Fruit fly (Drosophila melanogaster) whole organism, embryonic: ENCODE measurements around the gene CG43077.

Experiments used
- Ada2b ChIP-seq: fragments of 200-800 bp; sonication (Bioruptor generic); IDR thresholded peaks from 2 replicates; pipeline ENCODE4 v1.3.6; 2022; ENCODE audit warnings: missing biosample characterization, missing genetic modification characterization
- Aef1 ChIP-seq: fragments of 200-800 bp; sonication (Bioruptor generic); IDR thresholded peaks from 3 replicates; pipeline ENCODE4 v1.3.6; 2022; ENCODE audit warnings: missing biosample characterization, missing genetic modification characterization
- Atf3 ChIP-seq: fragments of 200-800 bp; sonication (Bioruptor generic); optimal IDR thresholded peaks from 3 replicates; lab custom pipeline; 2016; ENCODE audit warnings: missing biosample characterization, missing genetic modification characterization
- CG10147 ChIP-seq: fragments of 200-800 bp; sonication (Bioruptor generic); optimal IDR thresholded peaks from 2 replicates; lab custom pipeline; 2019; ENCODE audit warnings: missing biosample characterization, mild to moderate bottlenecking, missing genetic modification characterization, moderate library complexity
- CG10979 ChIP-seq: fragments of 200-800 bp; sonication (Bioruptor generic); optimal IDR thresholded peaks from 2 replicates; lab custom pipeline; 2018; ENCODE audit warnings: missing biosample characterization, mild to moderate bottlenecking, missing genetic modification characterization, moderate library complexity
- CG11093 ChIP-seq: fragments of 200-800 bp; sonication (Bioruptor generic); IDR thresholded peaks from 3 replicates; pipeline ENCODE4 v1.3.6; 2022; ENCODE audit warnings: missing biosample characterization, missing genetic modification characterization
- CG13424 ChIP-seq: fragments of 200-800 bp; sonication (Bioruptor generic); optimal IDR thresholded peaks from 2 replicates; lab custom pipeline; 2019; ENCODE audit warnings: missing biosample characterization, mild to moderate bottlenecking, missing genetic modification characterization, moderate library complexity
- CG15073 ChIP-seq: fragments of 200-800 bp; sonication (Bioruptor generic); optimal IDR thresholded peaks from 2 replicates; lab custom pipeline; 2016; ENCODE audit warnings: missing biosample characterization, missing genetic modification characterization
- CG15479 ChIP-seq: fragments of 200-800 bp; sonication (Bioruptor generic); optimal IDR thresholded peaks from 3 replicates; lab custom pipeline; 2019; ENCODE audit warnings: missing biosample characterization, mild to moderate bottlenecking, missing genetic modification characterization, moderate library complexity
- CG15601 ChIP-seq: fragments of 200-800 bp; sonication (Bioruptor generic); optimal IDR thresholded peaks from 3 replicates; lab custom pipeline; 2019; ENCODE audit warnings: missing biosample characterization, mild to moderate bottlenecking, missing genetic modification characterization, moderate library complexity
- CG16779 ChIP-seq: fragments of 200-800 bp; sonication (Bioruptor generic); IDR thresholded peaks from 2 replicates; pipeline ENCODE4 v1.3.6; 2022; ENCODE audit warnings: missing biosample characterization, missing genetic modification characterization
- CG17385 ChIP-seq: fragments of 200-800 bp; sonication (Bioruptor generic); optimal IDR thresholded peaks from 3 replicates; lab custom pipeline; 2018; ENCODE audit warnings: missing biosample characterization, mild to moderate bottlenecking, missing genetic modification characterization
- CG1832 ChIP-seq: fragments of 200-800 bp; sonication (Bioruptor generic); optimal IDR thresholded peaks from 2 replicates; lab custom pipeline; 2017; ENCODE audit warnings: missing biosample characterization, mild to moderate bottlenecking, missing genetic modification characterization, inconsistent platforms
- CG18476 ChIP-seq: fragments of 200-800 bp; sonication (Bioruptor generic); optimal IDR thresholded peaks from 2 replicates; lab custom pipeline; 2016; ENCODE audit warnings: missing biosample characterization, mild to moderate bottlenecking, missing genetic modification characterization
- CG18619 ChIP-seq: fragments of 200-800 bp; sonication (Bioruptor generic); optimal IDR thresholded peaks from 3 replicates; lab custom pipeline; 2017; ENCODE audit warnings: missing biosample characterization, mild to moderate bottlenecking, missing genetic modification characterization
- CG2199 ChIP-seq: fragments of 200-800 bp; sonication (Bioruptor generic); IDR thresholded peaks from 3 replicates; pipeline ENCODE4 v1.3.6; 2022; ENCODE audit warnings: missing biosample characterization, missing genetic modification characterization
- CG2712 ChIP-seq: fragments of 200-800 bp; optimal IDR thresholded peaks from 3 replicates; lab custom pipeline; 2019; ENCODE audit warnings: missing biosample characterization, mild to moderate bottlenecking, missing genetic modification characterization, moderate library complexity
- CG32767 ChIP-seq: fragments of 200-800 bp; sonication (Bioruptor generic); IDR thresholded peaks from 2 replicates; pipeline ENCODE4 v1.3.6; 2022; ENCODE audit warnings: missing biosample characterization, missing genetic modification characterization
- CG32772 ChIP-seq: fragments of 200-800 bp; sonication (Bioruptor generic); IDR thresholded peaks from 2 replicates; pipeline ENCODE4 v1.3.6; 2022; ENCODE audit warnings: missing biosample characterization, missing genetic modification characterization
- CG4360 ChIP-seq: fragments of 200-800 bp; sonication (Bioruptor generic); IDR thresholded peaks from 2 replicates; pipeline ENCODE4 v1.3.6; 2022; ENCODE audit warnings: missing biosample characterization, missing genetic modification characterization
- CG4424 ChIP-seq: fragments of 200-800 bp; sonication (Bioruptor generic); optimal IDR thresholded peaks from 3 replicates; lab custom pipeline; 2016; ENCODE audit warnings: missing biosample characterization, missing genetic modification characterization
- CG4617 ChIP-seq: fragments of 200-800 bp; sonication (Bioruptor generic); optimal IDR thresholded peaks from 3 replicates; lab custom pipeline; 2016; ENCODE audit warnings: missing biosample characterization, missing genetic modification characterization, borderline replicate concordance
- CG9727 ChIP-seq: fragments of 200-800 bp; sonication (Bioruptor generic); optimal IDR thresholded peaks from 3 replicates; lab custom pipeline; 2017; ENCODE audit warnings: missing biosample characterization, mild to moderate bottlenecking, missing genetic modification characterization
- CG9876 ChIP-seq: fragments of 200-800 bp; sonication (Bioruptor generic); optimal IDR thresholded peaks from 2 replicates; lab custom pipeline; 2016; ENCODE audit warnings: missing biosample characterization, missing genetic modification characterization
- Camta ChIP-seq: fragments of 200-800 bp; sonication (Bioruptor generic); optimal IDR thresholded peaks from 2 replicates; lab custom pipeline; 2016; ENCODE audit warnings: missing biosample characterization, missing genetic modification characterization
- CoRest ChIP-seq: fragments of 200-800 bp; sonication (Bioruptor generic); optimal IDR thresholded peaks from 3 replicates; lab custom pipeline; 2018; ENCODE audit warnings: missing biosample characterization, mild to moderate bottlenecking, missing genetic modification characterization, moderate library complexity
- D19A ChIP-seq: fragments of 200-800 bp; optimal IDR thresholded peaks from 3 replicates; lab custom pipeline; 2019; ENCODE audit warnings: missing biosample characterization, mild to moderate bottlenecking, missing genetic modification characterization, moderate library complexity
- HLHmδ ChIP-seq: fragments of 200-800 bp; sonication (Bioruptor generic); optimal IDR thresholded peaks from 2 replicates; lab custom pipeline; 2018; ENCODE audit warnings: missing biosample characterization, mild to moderate bottlenecking, missing genetic modification characterization, moderate library complexity
- HmgD ChIP-seq: fragments of 200-800 bp; sonication (Bioruptor generic); optimal IDR thresholded peaks from 3 replicates; lab custom pipeline; 2016; ENCODE audit warnings: missing biosample characterization, missing genetic modification characterization
- Hmr ChIP-seq: fragments of 200-800 bp; sonication (Bioruptor generic); optimal IDR thresholded peaks from 3 replicates; lab custom pipeline; 2017; ENCODE audit warnings: mild to moderate bottlenecking, missing biosample characterization, missing genetic modification reagents, missing genetic modification characterization
- Mrtf ChIP-seq: fragments of 200-800 bp; sonication (Bioruptor generic); IDR thresholded peaks from 3 replicates; pipeline ENCODE4 v1.3.6; 2022; ENCODE audit warnings: missing biosample characterization, missing genetic modification characterization
- Sry-δ ChIP-seq: fragments of 200-800 bp; sonication (Bioruptor generic); optimal IDR thresholded peaks from 2 replicates; lab custom pipeline; 2016; ENCODE audit warnings: missing biosample characterization, missing genetic modification characterization
- Ssrp ChIP-seq: fragments of 200-800 bp; sonication (Bioruptor generic); optimal IDR thresholded peaks from 2 replicates; lab custom pipeline; 2018; ENCODE audit warnings: missing biosample characterization, mild to moderate bottlenecking, missing genetic modification characterization, moderate library complexity
- az2 ChIP-seq: fragments of 200-800 bp; sonication (Bioruptor generic); optimal IDR thresholded peaks from 3 replicates; lab custom pipeline; 2016; ENCODE audit warnings: missing biosample characterization, missing genetic modification characterization
- da ChIP-seq: fragments of 200-800 bp; sonication (Bioruptor generic); optimal IDR thresholded peaks from 2 replicates; lab custom pipeline; 2016; ENCODE audit warnings: missing biosample characterization, missing genetic modification characterization
- disco-r ChIP-seq: fragments of 200-800 bp; sonication (Bioruptor generic); optimal IDR thresholded peaks from 2 replicates; lab custom pipeline; 2016; ENCODE audit warnings: missing biosample characterization, missing genetic modification characterization
- dmrt99B ChIP-seq: fragments of 200-800 bp; sonication (Bioruptor generic); optimal IDR thresholded peaks from 2 replicates; lab custom pipeline; 2018; ENCODE audit warnings: missing biosample characterization, mild to moderate bottlenecking, missing genetic modification characterization, moderate library complexity
- exex ChIP-seq: fragments of 200-800 bp; sonication (Bioruptor generic); optimal IDR thresholded peaks from 4 replicates; lab custom pipeline; 2018; ENCODE audit warnings: missing biosample characterization, mild to moderate bottlenecking, missing genetic modification characterization, moderate library complexity
- fru ChIP-seq: fragments of >200 bp; optimal IDR thresholded peaks from 2 replicates; lab custom pipeline; 2017
- gsb-n ChIP-seq: fragments of 200-800 bp; sonication (Bioruptor generic); optimal IDR thresholded peaks from 3 replicates; lab custom pipeline; 2018; ENCODE audit warnings: missing biosample characterization, mild to moderate bottlenecking, missing genetic modification characterization
- mirr ChIP-seq: fragments of 200-800 bp; sonication (Bioruptor generic); optimal IDR thresholded peaks from 3 replicates; lab custom pipeline; 2018; ENCODE audit warnings: missing biosample characterization, mild to moderate bottlenecking, missing genetic modification characterization
- oc ChIP-seq: fragments of 200-800 bp; sonication (Bioruptor generic); optimal IDR thresholded peaks from 2 replicates; lab custom pipeline; 2018; ENCODE audit warnings: missing biosample characterization, mild to moderate bottlenecking, missing genetic modification characterization, moderate library complexity
- org-1 ChIP-seq: fragments of 200-800 bp; sonication (Bioruptor generic); optimal IDR thresholded peaks from 2 replicates; lab custom pipeline; 2017; ENCODE audit warnings: missing biosample characterization, missing genetic modification characterization
- pnt ChIP-seq: fragments of 200-800 bp; sonication (Bioruptor generic); optimal IDR thresholded peaks from 3 replicates; lab custom pipeline; 2016; ENCODE audit warnings: missing biosample characterization, missing genetic modification characterization
- sima ChIP-seq: fragments of 200-800 bp; sonication (Bioruptor generic); optimal IDR thresholded peaks from 2 replicates; lab custom pipeline; 2016; ENCODE audit warnings: missing biosample characterization, missing genetic modification characterization
- slou ChIP-seq: fragments of 200-800 bp; sonication (Bioruptor generic); optimal IDR thresholded peaks from 3 replicates; lab custom pipeline; 2016; ENCODE audit warnings: missing biosample characterization, missing genetic modification characterization
- stwl ChIP-seq: fragments of 200-800 bp; sonication (Bioruptor generic); optimal IDR thresholded peaks from 3 replicates; lab custom pipeline; 2018; ENCODE audit warnings: missing biosample characterization, mild to moderate bottlenecking, missing genetic modification characterization, moderate library complexity
- tll ChIP-seq, 2 experiments: fragments of 200-800 bp in 1 of 2; fragments of >200 bp in 1 of 2; sonication (Bioruptor generic) in 1 of 2; optimal IDR thresholded peaks; 2 replicates each; lab custom pipeline; 2017 to 2019; ENCODE audit warnings: missing biosample characterization in 2 of 2, missing genetic modification characterization in 2 of 2, mild to moderate bottlenecking in 1 of 2, moderate library complexity in 1 of 2
- trh ChIP-seq: fragments of 200-800 bp; sonication (Bioruptor generic); optimal IDR thresholded peaks from 2 replicates; lab custom pipeline; 2016; ENCODE audit warnings: missing biosample characterization, missing genetic modification characterization

The CG43077 gene

DNA sequence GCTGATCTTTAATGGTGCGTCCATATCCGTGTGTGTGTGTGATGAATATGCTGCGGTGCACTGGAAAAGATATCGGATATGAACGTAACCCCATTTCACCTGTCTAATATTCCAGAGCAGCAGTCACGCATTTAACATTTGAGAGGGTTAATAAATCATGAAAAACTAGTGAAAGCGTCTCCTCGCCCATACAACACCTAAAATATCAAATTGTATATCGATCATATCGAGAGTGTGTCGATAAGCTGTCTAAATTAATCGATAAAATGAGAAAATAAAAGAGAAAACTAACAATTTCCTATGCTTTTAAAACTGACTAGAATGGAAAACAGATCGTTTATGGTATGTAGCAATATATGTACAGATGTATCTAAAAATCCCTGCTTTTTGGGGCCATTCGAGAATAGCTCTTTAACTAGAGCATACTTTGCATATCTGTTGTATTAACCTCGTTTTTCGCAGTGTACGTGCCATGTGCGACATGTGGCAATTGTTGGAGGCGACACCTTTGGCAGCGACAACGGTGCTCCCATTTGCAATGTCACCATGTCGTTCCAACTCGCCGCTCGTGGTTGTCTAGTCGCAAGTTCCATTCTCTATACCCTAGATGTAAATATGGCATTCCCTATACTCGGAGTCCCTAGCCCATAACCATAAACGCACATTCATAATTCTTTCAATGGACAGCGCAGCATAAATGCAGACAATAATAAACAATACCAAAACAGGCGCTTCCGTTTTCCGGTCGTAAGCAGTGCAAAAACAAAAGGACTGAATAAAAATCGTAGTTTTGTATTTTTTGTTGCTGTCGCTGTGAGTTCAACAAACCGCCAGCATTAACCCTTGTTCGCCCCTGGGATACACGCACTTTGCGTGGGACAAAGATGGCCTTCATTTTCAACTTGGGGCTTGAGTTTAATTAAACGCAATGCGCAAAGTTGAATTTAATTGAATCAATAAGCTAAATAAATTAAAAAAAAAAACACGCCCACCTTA, 43.9 kb upstream of the CG43077 start (continued):
- TF ChIP-seq Camta (GFP tag; lab: Kevin White, UChicago) (no peak), az2 (no peak), CG9876 (GFP tag; lab: Kevin White, UChicago) (no peak), D19A (tag; lab: Kevin White, UChicago) (no peak), CG11093 (GFP tag; lab: Robert Waterston, UW) (no peak), CG2199 (0 out of 3 replicates have a peak, but pooled peaks have one; percentile 42), CG32767 (GFP tag; lab: Robert Waterston, UW) (no peak), Aef1 (GFP tag; lab: Robert Waterston, UW) (no peak), fru (lab: Kevin White, UChicago) (no peak), CG15073 (GFP tag; lab: Kevin White, UChicago) (no peak), Sry-δ (GFP tag; lab: Kevin White, UChicago) (no peak), Ssrp (peak; percentile 8), CG4424 (GFP tag; lab: Kevin White, UChicago) (peak; percentile 32), trh (GFP tag; lab: Kevin White, UChicago) (no peak), HmgD (GFP tag; lab: Kevin White, UChicago) (no peak), CG16779 (GFP tag; lab: Robert Waterston, UW) (no peak), CG18619 (no peak), CoRest (no peak), gsb-n (tag; lab: Kevin White, UChicago) (no peak), HLHmδ (GFP tag; lab: Kevin White, UChicago) (no peak), stwl (tag; lab: Kevin White, UChicago) (peak; percentile 0), CG10147 (GFP tag; lab: Kevin White, UChicago) (no peak), CG4617 (GFP tag; lab: Kevin White, UChicago) (no peak), CG2712 (tag; lab: Kevin White, UChicago) (peak; percentile 16), CG13424 (tag; lab: Kevin White, UChicago) (no peak), Hmr (GFP tag; lab: Kevin White, UChicago) (no peak), da (GFP tag; lab: Kevin White, UChicago) (no peak), mirr (no peak), CG1832 (GFP tag; lab: Kevin White, UChicago) (no peak), exex (tag; lab: Kevin White, UChicago) (no peak), CG17385 (GFP tag; lab: Kevin White, UChicago) (no peak), CG9727 (GFP tag; lab: Kevin White, UChicago) (no peak), disco-r (GFP tag; lab: Kevin White, UChicago) (no peak), CG15479 (GFP tag; lab: Kevin White, UChicago) (no peak), oc (no peak), org-1 (GFP tag; lab: Kevin White, UChicago) (no peak), CG4360 (GFP tag; lab: Robert Waterston, UW) (no peak), slou (GFP tag; lab: Kevin White, UChicago) (no peak), sima (GFP tag; lab: Kevin White, UChicago) (no peak), CG32772 (GFP tag; lab: Robert Waterston, UW) (no peak), tll (GFP tag; optimal IDR thresholded peaks at IDR 0.05; lab: Kevin White, UChicago) (no peak), Mrtf (GFP tag; lab: Robert Waterston, UW) (no peak), CG15601 (tag; lab: Kevin White, UChicago) (no peak), Ada2b (GFP tag; lab: Robert Waterston, UW) (no peak), CG18476 (no peak), pnt (GFP tag; lab: Kevin White, UChicago) (no peak), Atf3 (GFP tag; lab: Kevin White, UChicago) (no peak), dmrt99B (tag; lab: Kevin White, UChicago) (no peak), CG10979 (tag; lab: Kevin White, UChicago) (peak; percentile 41)
